Fruit fly (Drosophila melanogaster): ENCODE results near the gene CG11878.

CG11878 gene

dm6 chr3R:25292864-25293284 is 19.2 kb downstream of the CG11878 start, which contains the start of gene CG31098 (continued):
- TF ChIP-seq CG13894 (tag; optimal IDR thresholded peaks at IDR 0.05) (peak; percentile 51), Med (GFP tag) (no peak), Atf6 (GFP tag; IDR thresholded peaks at IDR 0.05) (no peak; the same call in 1 of the 2 replicates), unpg (GFP tag; optimal IDR thresholded peaks at IDR 0.05) (peak; percentile 51), CG12659 (GFP tag; optimal IDR thresholded peaks at IDR 0.05) (no peak), ci (GFP tag; IDR thresholded peaks at IDR 0.05) (peak; percentile 22; the same call in 1 of the 3 replicates), GATAe (GFP tag; conservative IDR thresholded peaks at IDR 0.05) (no peak), lmd (GFP tag; IDR thresholded peaks at IDR 0.05) (no peak), CG15269 (tag; optimal IDR thresholded peaks at IDR 0.05) (peak; percentile 50), CG15514 (GFP tag; optimal IDR thresholded peaks at IDR 0.05) (peak; percentile 58), row (GFP tag; IDR thresholded peaks at IDR 0.05) (no peak), gsb (GFP tag; IDR thresholded peaks at IDR 0.05) (no peak), fd96Cb (tag; optimal IDR thresholded peaks at IDR 0.05) (no peak), nerfin-1 (tag; optimal IDR thresholded peaks at IDR 0.05) (no peak), CG4617 (GFP tag; optimal IDR thresholded peaks at IDR 0.05; ENCODE audit: borderline replicate concordance) (no peak), sens (GFP tag) (peak; percentile 20), CG14014 (GFP tag; IDR thresholded peaks at IDR 0.05) (no peak), CG32772 (GFP tag; IDR thresholded peaks at IDR 0.05) (no peak), CG9609 (GFP tag; optimal IDR thresholded peaks at IDR 0.05) (no peak), jing (GFP tag; optimal IDR thresholded peaks at IDR 0.05) (no peak), ranshi (GFP tag; IDR thresholded peaks at IDR 0.05) (no peak; the same call in 1 of the 2 replicates), tx (GFP tag; optimal IDR thresholded peaks at IDR 0.05) (no peak), NFAT (GFP tag; IDR thresholded peaks at IDR 0.05) (no peak), CG32767 (GFP tag; IDR thresholded peaks at IDR 0.05) (peak; percentile 78), Tbp (GFP tag; optimal IDR thresholded peaks at IDR 0.05) (no peak), cato (GFP tag; optimal IDR thresholded peaks at IDR 0.05; ENCODE audit: borderline replicate concordance) (no peak), Meics (GFP tag; optimal IDR thresholded peaks at IDR 0.05) (peak; percentile 53), CG1529 (GFP tag; optimal IDR thresholded peaks at IDR 0.05) (no peak), CG6765 (GFP tag; optimal IDR thresholded peaks at IDR 0.05) (peak; percentile 52), ATbp (GFP tag; optimal IDR thresholded peaks at IDR 0.05) (peak; percentile 39), CG8478 (optimal IDR thresholded peaks at IDR 0.05) (no peak), pan (optimal IDR thresholded peaks at IDR 0.05) (no peak), pan (GFP tag; optimal IDR thresholded peaks at IDR 0.05 in 1 of 2, IDR thresholded peaks at IDR 0.05 in 1 of 2) (no peak), lab (GFP tag; optimal IDR thresholded peaks at IDR 0.05) (peak; percentile 48), CG18764 (GFP tag; optimal IDR thresholded peaks at IDR 0.05) (no peak), Sry-β (GFP tag; optimal IDR thresholded peaks at IDR 0.05) (no peak), Adf1 (GFP tag; IDR thresholded peaks at IDR 0.05) (no peak), unc-4 (GFP tag; IDR thresholded peaks at IDR 0.05; ENCODE audit: partially characterized antibody) (peak; percentile 43; the same call in 1 of the 2 replicates), br (optimal IDR thresholded peaks at IDR 0.05) (no peak), Hmr (GFP tag; optimal IDR thresholded peaks at IDR 0.05) (peak; percentile 35), CG15696 (tag; optimal IDR thresholded peaks at IDR 0.05) (no peak), sqz (GFP tag; optimal IDR thresholded peaks at IDR 0.05) (no peak), scrt (GFP tag; optimal IDR thresholded peaks at IDR 0.05) (peak; percentile 30), hth (optimal IDR thresholded peaks at IDR 0.05) (no peak), Scr (GFP tag; IDR thresholded peaks at IDR 0.05; ENCODE audit: partially characterized antibody) (no peak), zfh1 (GFP tag; IDR thresholded peaks at IDR 0.05) (no peak), CHES-1-like (GFP tag; optimal IDR thresholded peaks at IDR 0.05) (no peak), CG10543 (GFP tag; optimal IDR thresholded peaks at IDR 0.05) (no peak), CG13123 (GFP tag; optimal IDR thresholded peaks at IDR 0.05) (no peak), Eip74EF (GFP tag; optimal IDR thresholded peaks at IDR 0.05) (no peak), Hey (tag; optimal IDR thresholded peaks at IDR 0.05) (no peak), wek (GFP tag; optimal IDR thresholded peaks at IDR 0.05) (peak; percentile 40)
